Worm (Caenorhabditis elegans) whole organism, L1 larva: ENCODE data around the gene ubxn-6.

Experiments used
- C16A3.4 ChIP-seq: fragments of 150-350 bp; optimal IDR thresholded peaks from 2 replicates; lab custom pipeline; 2014; ENCODE audit warnings: missing biosample characterization, missing genetic modification characterization
- F16B12.6 ChIP-seq: fragments of 150-350 bp; optimal IDR thresholded peaks from 2 replicates; lab custom pipeline; 2014; ENCODE audit warnings: missing biosample characterization, missing genetic modification characterization
- aly-2 ChIP-seq: fragments of 150-350 bp; optimal IDR thresholded peaks from 2 replicates; lab custom pipeline; 2014; ENCODE audit warnings: missing biosample characterization, missing genetic modification characterization
- blmp-1 ChIP-seq: fragments of 150-350 bp; optimal IDR thresholded peaks from 2 replicates; lab custom pipeline; 2014; ENCODE audit warnings: missing biosample characterization, missing genetic modification characterization
- ceh-63 ChIP-seq: fragments of 200-800 bp; sonication (Bioruptor generic); optimal IDR thresholded peaks from 2 replicates; lab custom pipeline; 2018; ENCODE audit warnings: mild to moderate bottlenecking, missing genetic modification characterization, missing compliant biosample characterization
- ceh-82 ChIP-seq, 3 experiments: fragments of 150-350 bp in 1 of 3; sonication (generic microtip) in 2 of 3; optimal IDR thresholded peaks; 2 replicates each; lab custom pipeline; 2014 to 2017; ENCODE audit warnings: missing biosample characterization in 3 of 3, missing genetic modification characterization in 3 of 3
- ceh-88 ChIP-seq: fragments of 200-800 bp; sonication (Bioruptor generic); IDR thresholded peaks from 2 replicates; pipeline ENCODE4 v1.3.6; 2022; ENCODE audit warnings: missing genetic modification characterization, missing compliant biosample characterization
- dpl-1 ChIP-seq, 3 experiments: fragments of 150-350 bp in 2 of 3; sonication (generic microtip) in 1 of 3; optimal IDR thresholded peaks; 2 replicates each; lab custom pipeline; 2014 to 2017; ENCODE audit warnings: missing biosample characterization in 3 of 3, missing genetic modification characterization in 3 of 3, missing genetic modification reagents in 3 of 3
- efl-1 ChIP-seq, 4 experiments: fragments of 150-350 bp; optimal IDR thresholded peaks in 3 of 4; peaks in 1 of 4; 1 replicate in 1 of 4; 2 replicates in 3 of 4; lab custom pipeline; 2014; ENCODE audit warnings: missing biosample characterization in 2 of 4, missing genetic modification characterization in 2 of 4, missing genetic modification reagents in 2 of 4
- egl-13 ChIP-seq: sonication (generic microtip); optimal IDR thresholded peaks from 2 replicates; lab custom pipeline; 2016; ENCODE audit warnings: missing genotype, missing genetic modification reagents, missing genetic modification characterization, missing compliant biosample characterization
- elt-3 ChIP-seq, 6 experiments: fragments of 150-350 bp in 1 of 6; sonication (generic microtip); optimal IDR thresholded peaks; 2 replicates each; lab custom pipeline; 2017 to 2018; ENCODE audit warnings: missing biosample characterization in 6 of 6, missing genetic modification characterization in 6 of 6, inconsistent platforms in 1 of 6
- ets-5 ChIP-seq: fragments of 200-800 bp; sonication (Bioruptor generic); IDR thresholded peaks from 2 replicates; pipeline ENCODE4 v1.3.6; 2022; ENCODE audit warnings: missing genetic modification characterization, missing compliant biosample characterization
- fkh-8 ChIP-seq: sonication (generic microtip); optimal IDR thresholded peaks from 2 replicates; lab custom pipeline; 2016; ENCODE audit warnings: mild to moderate bottlenecking, missing genetic modification characterization, missing compliant biosample characterization
- fos-1 ChIP-seq: fragments of 150-350 bp; optimal IDR thresholded peaks from 2 replicates; lab custom pipeline; 2014; ENCODE audit warnings: missing biosample characterization, missing genetic modification characterization
- grh-1 ChIP-seq: fragments of 200-800 bp; sonication (Bioruptor generic); IDR thresholded peaks from 2 replicates; pipeline ENCODE4 v1.3.6; 2022; ENCODE audit warnings: missing genetic modification reagents, missing genetic modification characterization, missing compliant biosample characterization
- hlh-4 ChIP-seq: sonication (generic microtip); optimal IDR thresholded peaks from 2 replicates; lab custom pipeline; 2016; ENCODE audit warnings: mild to moderate bottlenecking, missing genetic modification characterization, missing compliant biosample characterization
- hpl-2 ChIP-seq: fragments of 150-350 bp; optimal IDR thresholded peaks from 2 replicates; lab custom pipeline; 2014; ENCODE audit warnings: missing biosample characterization, missing genetic modification reagents, missing genetic modification characterization
- irx-1 ChIP-seq: sonication (generic microtip); optimal IDR thresholded peaks from 2 replicates; lab custom pipeline; 2016; ENCODE audit warnings: missing genetic modification characterization, missing compliant biosample characterization
- isw-1 ChIP-seq: fragments of 200-800 bp; sonication (Bioruptor generic); IDR thresholded peaks from 2 replicates; pipeline ENCODE4 v1.3.6; 2022; ENCODE audit warnings: missing genetic modification characterization, missing compliant biosample characterization
- jun-1 ChIP-seq: fragments of 150-350 bp; optimal IDR thresholded peaks from 2 replicates; lab custom pipeline; 2014; ENCODE audit warnings: missing biosample characterization, missing genetic modification reagents, missing genetic modification characterization
- lin-13 ChIP-seq: fragments of 150-350 bp; optimal IDR thresholded peaks from 2 replicates; lab custom pipeline; 2014; ENCODE audit warnings: missing biosample characterization, missing genetic modification reagents, missing genetic modification characterization
- lin-15B ChIP-seq: fragments of 150-350 bp; sonication (generic microtip); optimal IDR thresholded peaks from 3 replicates; lab custom pipeline; 2014; ENCODE audit warnings: missing biosample characterization, missing genetic modification characterization
- lin-35 ChIP-seq, 2 experiments: fragments of 150-350 bp; optimal IDR thresholded peaks; 2 replicates each; lab custom pipeline; 2014; ENCODE audit warnings: missing biosample characterization in 2 of 2, missing genetic modification characterization in 2 of 2, missing genetic modification reagents in 2 of 2
- lin-39 ChIP-seq: fragments of 150-350 bp; optimal IDR thresholded peaks from 2 replicates; lab custom pipeline; 2014; ENCODE audit warnings: missing biosample characterization, missing genetic modification reagents, missing genetic modification characterization
- lsy-2 ChIP-seq, 2 experiments: fragments of 150-350 bp; optimal IDR thresholded peaks; 2 replicates each; lab custom pipeline; 2014; ENCODE audit warnings: missing biosample characterization in 2 of 2, missing genetic modification characterization in 2 of 2
- mab-9 ChIP-seq: fragments of 200-800 bp; sonication (Bioruptor generic); IDR thresholded peaks from 2 replicates; pipeline ENCODE4 v1.3.6; 2022; ENCODE audit warnings: missing genetic modification reagents, missing genetic modification characterization, missing compliant biosample characterization
- mdl-1 ChIP-seq, 2 experiments: fragments of 150-350 bp; optimal IDR thresholded peaks; 2 replicates each; lab custom pipeline; 2014 to 2017; ENCODE audit warnings: missing biosample characterization in 2 of 2, missing genetic modification characterization in 2 of 2, inconsistent platforms in 1 of 2
- mef-2 ChIP-seq: fragments of 150-350 bp; optimal IDR thresholded peaks from 2 replicates; lab custom pipeline; 2014; ENCODE audit warnings: missing biosample characterization, missing genetic modification characterization
- nhr-11 ChIP-seq: fragments of 150-350 bp; optimal IDR thresholded peaks from 2 replicates; lab custom pipeline; 2014; ENCODE audit warnings: missing biosample characterization, missing genetic modification characterization
- nhr-19 ChIP-seq: fragments of 200-800 bp; sonication (Bioruptor generic); conservative IDR thresholded peaks from 2 replicates; pipeline ENCODE4 v1.3.6; 2022; ENCODE audit warnings: missing genetic modification characterization, missing compliant biosample characterization
- nhr-20 ChIP-seq: sonication (generic microtip); optimal IDR thresholded peaks from 2 replicates; lab custom pipeline; 2016; ENCODE audit warnings: mild to moderate bottlenecking, missing genetic modification characterization, missing compliant biosample characterization
- nhr-237 ChIP-seq: fragments of 150-350 bp; optimal IDR thresholded peaks from 2 replicates; lab custom pipeline; 2014; ENCODE audit warnings: missing biosample characterization, missing genetic modification characterization
- nhr-71 ChIP-seq: sonication (generic microtip); optimal IDR thresholded peaks from 2 replicates; lab custom pipeline; 2016; ENCODE audit warnings: mild to moderate bottlenecking, missing genetic modification characterization, moderate library complexity, missing compliant biosample characterization
- nhr-76 ChIP-seq: sonication (generic microtip); optimal IDR thresholded peaks from 2 replicates; lab custom pipeline; 2017; ENCODE audit warnings: missing biosample characterization, missing genetic modification characterization
- nhr-84 ChIP-seq: sonication (generic microtip); optimal IDR thresholded peaks from 2 replicates; lab custom pipeline; 2017; ENCODE audit warnings: missing biosample characterization, missing genetic modification characterization
- nhr-85 ChIP-seq: sonication (generic microtip); peaks from one replicate; lab custom pipeline; 2016; ENCODE audit warnings: missing genetic modification characterization, inconsistent platforms, missing compliant biosample characterization
- nhr-90 ChIP-seq: sonication (generic microtip); optimal IDR thresholded peaks from 2 replicates; lab custom pipeline; 2016; ENCODE audit warnings: mild to moderate bottlenecking, missing genetic modification characterization, missing compliant biosample characterization; ENCODE audit not compliant: poor library complexity
- pax-3 ChIP-seq: fragments of 200-800 bp; sonication (Bioruptor generic); optimal IDR thresholded peaks from 2 replicates; lab custom pipeline; 2018; ENCODE audit warnings: mild to moderate bottlenecking, missing genetic modification characterization, moderate library complexity, missing compliant biosample characterization
- pqm-1 ChIP-seq: sonication (generic microtip); optimal IDR thresholded peaks from 3 replicates; lab custom pipeline; 2017; ENCODE audit warnings: missing biosample characterization, missing genetic modification characterization
- skn-1 ChIP-seq: fragments of 150-350 bp; optimal IDR thresholded peaks from 2 replicates; lab custom pipeline; 2014; ENCODE audit warnings: missing biosample characterization, missing genetic modification characterization
- snu-23 ChIP-seq: sonication (generic microtip); optimal IDR thresholded peaks from 2 replicates; lab custom pipeline; 2016; ENCODE audit warnings: missing genetic modification characterization, missing compliant biosample characterization
- sox-4 ChIP-seq: sonication (generic microtip); optimal IDR thresholded peaks from 2 replicates; lab custom pipeline; 2016; ENCODE audit warnings: missing genetic modification characterization, missing compliant biosample characterization
- sptf-1 ChIP-seq: fragments of 150-350 bp; optimal IDR thresholded peaks from 2 replicates; lab custom pipeline; 2014; ENCODE audit warnings: missing biosample characterization, missing genetic modification characterization
- tbx-2 ChIP-seq: sonication (generic microtip); optimal IDR thresholded peaks from 2 replicates; lab custom pipeline; 2016; ENCODE audit warnings: missing genetic modification characterization, missing compliant biosample characterization
- unc-30 ChIP-seq: sonication (generic microtip); optimal IDR thresholded peaks from 2 replicates; lab custom pipeline; 2017; ENCODE audit warnings: missing biosample characterization, missing genetic modification characterization
- unc-86 ChIP-seq: sonication (generic microtip); optimal IDR thresholded peaks from 2 replicates; lab custom pipeline; 2016; ENCODE audit warnings: missing genetic modification characterization, missing compliant biosample characterization
- unc-98 ChIP-seq: fragments of 200-800 bp; sonication (Bioruptor generic); IDR thresholded peaks from 2 replicates; pipeline ENCODE4 v1.3.6; 2022; ENCODE audit warnings: missing genetic modification characterization, missing compliant biosample characterization
- vab-15 ChIP-seq: sonication (generic microtip); optimal IDR thresholded peaks from 2 replicates; lab custom pipeline; 2017; ENCODE audit warnings: missing genotype, mild to moderate bottlenecking, missing genetic modification characterization, missing compliant biosample characterization
- xbp-1 ChIP-seq: sonication (generic microtip); optimal IDR thresholded peaks from 2 replicates; lab custom pipeline; 2016; ENCODE audit warnings: missing genetic modification characterization, missing compliant biosample characterization
- ztf-11 ChIP-seq, 2 experiments: sonication (generic microtip); optimal IDR thresholded peaks; 2 replicates each; lab custom pipeline; 2016 to 2017; ENCODE audit warnings: missing genetic modification characterization in 2 of 2, missing biosample characterization in 1 of 2, missing compliant biosample characterization in 1 of 2
- ztf-4 ChIP-seq: fragments of 150-350 bp; optimal IDR thresholded peaks from 2 replicates; lab custom pipeline; 2014; ENCODE audit warnings: missing biosample characterization, missing genetic modification characterization

ubxn-6 gene

ce11 chrIV:4811863-4812262 lies 2.6 kb upstream of the ubxn-6 start, which contains the start of gene srw-95:
srw-95 (plus strand) TSS chrIV:4812075.
- no peak for TF ChIP-seq ztf-11 (tag; optimal IDR thresholded peaks at IDR 0.05; lab: Kevin White, UChicago)
- no peak for TF ChIP-seq ceh-63 (GFP tag; lab: Kevin White, UChicago)
- TF ChIP-seq efl-1 (optimal IDR thresholded peaks at IDR 0.05; lab: Kevin White, UChicago): no peak
- peak in 1 of 2 experiments; percentile 83 for TF ChIP-seq efl-1 (GFP tag; optimal IDR thresholded peaks at IDR 0.05 in 1 of 2; lab: Kevin White, UChicago)

- TF ChIP-seq nhr-71 (tag; lab: Kevin White, UChicago) (peak; percentile 63), egl-13 (tag; lab: Kevin White, UChicago) (peak; percentile 13), ceh-88 (GFP tag; lab: Robert Waterston, UW) (no peak), F16B12.6 (peak; percentile 82), nhr-20 (tag; lab: Kevin White, UChicago) (peak; percentile 54), blmp-1 (tag; lab: Kevin White, UChicago) (no peak), sptf-1 (tag; lab: Kevin White, UChicago) (no peak), fos-1 (tag; lab: Kevin White, UChicago) (peak; percentile 4), unc-98 (GFP tag; lab: Robert Waterston, UW) (no peak), nhr-85 (tag; lab: Kevin White, UChicago) (peak; percentile 61), hlh-4 (tag; lab: Kevin White, UChicago) (no peak), sox-4 (tag; lab: Kevin White, UChicago) (no peak), lin-39 (tag; lab: Kevin White, UChicago) (peak; percentile 12), ets-5 (no peak), pqm-1 (tag; lab: Kevin White, UChicago) (no peak), unc-86 (peak; percentile 7), snu-23 (peak; percentile 75), ceh-82 (tag; optimal IDR thresholded peaks at IDR 0.05; lab: Kevin White, UChicago) (peak; percentile 18 to 62 (median 43)), hpl-2 (peak; percentile 26), tbx-2 (tag; lab: Kevin White, UChicago) (peak; percentile 35), nhr-84 (no peak), grh-1 (no peak), elt-3 (tag; optimal IDR thresholded peaks at IDR 0.05; lab: Kevin White, UChicago) (peak in 1 of 6 experiments; percentile 61), isw-1 (GFP tag; lab: Robert Waterston, UW) (peak; percentile 28; the same call in 1 of the 2 replicates), dpl-1 (GFP tag; optimal IDR thresholded peaks at IDR 0.05; lab: Kevin White, UChicago) (peak; percentile 54 to 72 (median 59)), vab-15 (no peak), mdl-1 (tag; optimal IDR thresholded peaks at IDR 0.05; lab: Kevin White, UChicago) (no peak), nhr-11 (tag; lab: Kevin White, UChicago) (no peak), xbp-1 (tag; lab: Kevin White, UChicago) (peak; percentile 45), nhr-19 (GFP tag; lab: Robert Waterston, UW) (no peak), fkh-8 (tag; lab: Kevin White, UChicago) (peak; percentile 34), nhr-90 (tag; lab: Kevin White, UChicago) (peak; percentile 54), mab-9 (GFP tag; lab: Robert Waterston, UW) (no peak), mef-2 (tag; lab: Kevin White, UChicago) (no peak), unc-30 (tag; lab: Kevin White, UChicago) (no peak), lin-15B (peak; percentile 59), pax-3 (no peak), C16A3.4 (tag; lab: Kevin White, UChicago) (peak; percentile 75), nhr-237 (tag; lab: Kevin White, UChicago) (no peak), skn-1 (peak; percentile 81), lsy-2 (tag; optimal IDR thresholded peaks at IDR 0.05; lab: Kevin White, UChicago) (peak; percentile 63 to 85), jun-1 (tag; lab: Kevin White, UChicago) (no peak), lin-13 (peak; percentile 6), irx-1 (tag; lab: Kevin White, UChicago) (no peak), ztf-4 (no peak), aly-2 (tag; lab: Kevin White, UChicago) (no peak), nhr-76 (tag; lab: Kevin White, UChicago) (no peak), lin-35 (GFP tag; optimal IDR thresholded peaks at IDR 0.05; lab: Kevin White, UChicago) (peak; percentile 54 to 75)
These were observed 1.2 kb upstream of the ubxn-6 start, which contains the start of gene eif-1.A for ce11 chrIV:4810377-4810984. eif-1.A (plus strand) TSS chrIV:4810934.
